Fruit fly (Drosophila melanogaster): ENCODE data around the gene ush.
"Not testable (repeated sequence)": the region's sequence is repeated elsewhere in the genome, so short reads cannot be mapped to it uniquely, and the experiment has no call there.

DNA sequence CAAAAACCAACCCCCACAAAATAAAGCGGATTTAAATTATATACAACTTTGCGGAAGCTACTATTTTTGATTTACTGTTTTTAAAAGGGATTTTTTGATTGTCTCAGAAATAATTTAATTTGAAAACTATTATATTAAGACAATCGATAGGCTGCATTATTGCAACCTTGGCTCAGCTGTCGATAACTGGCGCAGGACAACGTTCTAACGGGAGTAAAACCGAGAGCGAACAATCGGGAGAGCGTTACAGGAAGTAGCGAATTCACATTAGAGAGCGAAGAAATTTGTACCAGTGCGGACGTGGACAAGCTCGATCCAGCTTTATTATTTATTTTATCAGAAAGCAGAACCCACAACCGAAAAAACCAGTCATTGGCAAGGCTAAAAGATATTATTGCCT is 20.7 kb upstream of the ush start, which contains the start of gene CG4133:
- TF ChIP-seq psq, insv, h, Myc, ttk, Sin3A (optimal IDR thresholded peaks at IDR 0.05): not testable (repeated sequence)
